Fruit fly (Drosophila melanogaster): ENCODE data around the gene CG45691.

DNA sequence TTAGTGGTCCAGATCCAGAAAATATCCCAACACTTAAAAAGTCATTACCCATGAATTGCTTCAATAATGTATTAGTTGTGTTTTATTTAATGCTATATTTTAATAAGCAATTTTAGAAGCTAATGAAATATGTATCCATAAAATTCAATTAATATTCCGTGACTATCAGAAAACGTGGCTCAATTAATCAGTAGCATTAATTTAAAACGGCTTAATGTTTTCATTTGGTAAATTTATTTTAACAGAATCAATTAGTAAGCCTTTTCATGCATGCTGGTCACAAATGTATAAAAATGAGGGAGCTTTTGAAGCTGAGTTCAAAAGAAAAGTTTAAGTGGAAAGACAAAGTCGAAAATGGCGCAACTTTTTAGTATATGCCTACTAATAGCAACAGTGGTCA, 34.6 kb downstream of the CG45691 start, which contains the start of gene CG15140:
- TF ChIP-seq br (GFP tag; optimal IDR thresholded peaks at IDR 0.05) (no peak), lola (GFP tag; optimal IDR thresholded peaks at IDR 0.05) (no peak), Hr78 (GFP tag; optimal IDR thresholded peaks at IDR 0.05) (no peak), h (GFP tag; optimal IDR thresholded peaks at IDR 0.05) (no peak), fru (GFP tag; optimal IDR thresholded peaks at IDR 0.05) (no peak), tai (GFP tag; optimal IDR thresholded peaks at IDR 0.05) (no peak), rgr (GFP tag; optimal IDR thresholded peaks at IDR 0.05) (no peak), pan (optimal IDR thresholded peaks at IDR 0.05) (no peak), sv (GFP tag; optimal IDR thresholded peaks at IDR 0.05) (no peak), usp (GFP tag; optimal IDR thresholded peaks at IDR 0.05) (no peak), brk (GFP tag; optimal IDR thresholded peaks at IDR 0.05) (no peak), GATAd (GFP tag; optimal IDR thresholded peaks at IDR 0.05) (no peak), dsf (GFP tag; optimal IDR thresholded peaks at IDR 0.05; ENCODE audit: borderline replicate concordance) (no peak)

Data from whole organism, wandering third instar larva.